Fruit fly (Drosophila melanogaster) whole organism, larva: ENCODE results near the gene Nnk.
A peak's percentile ranks its signal among the peaks of the same experiment; 100 is the strongest.
"Not testable (repeated sequence)": the region's sequence is repeated elsewhere in the genome, so short reads cannot be mapped to it uniquely, and the experiment has no call there.

Experiments used
- noc ChIP-seq: fragments of 200-800 bp; sonication (Bioruptor generic); optimal IDR thresholded peaks from 3 replicates; lab custom pipeline; 2019; ENCODE audit warnings: missing biosample characterization, mild to moderate bottlenecking, missing genetic modification characterization, moderate library complexity

The Nnk gene

dm6 chr3R:17763088-17763487 lies 42.0 kb downstream of the Nnk start, which contains the start of gene TyrR:
TSS of gene TyrR (minus strand) at chr3R:17763188.
- TF ChIP-seq noc = not testable (repeated sequence)

DNA sequence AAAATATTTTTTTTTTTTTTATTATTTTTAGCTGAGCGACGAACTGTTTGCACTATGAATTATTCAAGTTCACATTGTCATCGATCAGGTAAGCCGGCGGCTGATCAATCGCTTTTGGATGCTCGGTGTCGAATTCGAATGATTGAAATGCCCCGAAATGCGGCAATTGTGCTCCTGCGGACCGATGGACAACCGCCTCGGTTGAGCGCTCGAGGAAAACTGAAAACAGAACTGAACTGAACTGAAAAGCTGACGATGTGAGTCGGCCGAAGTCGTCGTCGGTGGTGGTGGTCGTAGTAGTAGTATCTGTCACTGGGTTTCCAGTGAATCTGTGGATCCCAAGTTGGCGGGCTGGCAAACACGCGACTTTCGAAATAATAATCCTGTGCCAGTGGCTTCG lies 42.8 kb downstream of the Nnk start:
- no peak for TF ChIP-seq noc

DNA sequence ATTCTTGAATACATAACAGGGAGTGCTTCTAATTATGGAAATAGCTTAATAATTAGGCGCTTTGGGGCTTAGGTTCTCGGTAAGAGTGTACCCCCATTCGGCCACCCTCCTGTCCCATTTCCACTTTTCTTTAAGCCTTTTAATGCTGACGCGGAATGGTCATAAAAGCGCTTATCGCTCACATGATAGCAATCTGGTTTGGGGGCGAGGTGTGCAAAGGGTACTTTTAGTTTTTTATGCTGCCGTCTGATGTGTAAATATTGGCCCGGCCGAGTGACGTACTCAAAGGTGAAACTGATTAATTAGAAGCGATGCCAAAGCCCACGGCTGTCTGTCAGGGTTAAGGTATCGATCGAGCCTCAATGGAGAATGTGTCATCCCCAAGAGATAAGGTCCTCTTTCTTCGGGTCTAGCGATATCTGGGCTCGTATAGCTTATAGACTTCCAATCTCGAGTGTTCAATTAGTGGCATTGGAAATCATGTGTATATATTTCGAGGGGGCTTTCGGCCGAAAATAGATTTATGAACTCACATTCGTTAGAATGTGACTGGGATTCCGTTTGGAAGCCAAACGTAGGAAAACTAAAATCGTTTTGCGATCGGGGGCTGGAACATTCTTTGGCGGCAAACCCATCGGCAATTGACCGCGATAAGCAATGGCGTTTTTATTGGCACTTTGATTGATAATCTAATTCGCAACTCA lies 45.1 kb downstream of the Nnk start:
- TF ChIP-seq noc = peak; percentile 80

- TF ChIP-seq noc = peak; percentile 15
Observed at dm6 chr3R:17758905-17759304, 46.1 kb downstream of the Nnk start.
